Fruit fly (Drosophila melanogaster) whole organism, embryonic: ENCODE data around the gene Mipp2.

Source experiments
- Atf6 ChIP-seq: fragments of 200-800 bp; sonication (Bioruptor generic); IDR thresholded peaks from 2 replicates; pipeline ENCODE4 v1.3.6; 2022; ENCODE audit warnings: missing biosample characterization, missing genetic modification characterization
- B-H1 ChIP-seq: fragments of 200-800 bp; sonication (Bioruptor generic); IDR thresholded peaks from 3 replicates; pipeline ENCODE4 v1.3.6; 2022; ENCODE audit warnings: missing biosample characterization, missing genetic modification characterization
- CG10147 ChIP-seq: fragments of 200-800 bp; sonication (Bioruptor generic); optimal IDR thresholded peaks from 2 replicates; lab custom pipeline; 2019; ENCODE audit warnings: missing biosample characterization, mild to moderate bottlenecking, missing genetic modification characterization, moderate library complexity
- CG11247 ChIP-seq: fragments of 200-800 bp; sonication (Bioruptor generic); IDR thresholded peaks from 2 replicates; pipeline ENCODE4 v1.3.6; 2022; ENCODE audit warnings: missing biosample characterization, missing genetic modification characterization
- CG11695 ChIP-seq: fragments of 200-800 bp; sonication (Bioruptor generic); IDR thresholded peaks from 3 replicates; pipeline ENCODE4 v1.3.6; 2022; ENCODE audit warnings: missing biosample characterization, missing genetic modification characterization
- CG13424 ChIP-seq: fragments of 200-800 bp; sonication (Bioruptor generic); optimal IDR thresholded peaks from 2 replicates; lab custom pipeline; 2019; ENCODE audit warnings: missing biosample characterization, mild to moderate bottlenecking, missing genetic modification characterization, moderate library complexity
- CG15696 ChIP-seq: fragments of 200-800 bp; sonication (Bioruptor generic); optimal IDR thresholded peaks from 2 replicates; lab custom pipeline; 2019; ENCODE audit warnings: missing biosample characterization, mild to moderate bottlenecking, missing genetic modification characterization, moderate library complexity
- CG18262 ChIP-seq: fragments of 200-800 bp; optimal IDR thresholded peaks from 3 replicates; lab custom pipeline; 2019; ENCODE audit warnings: missing biosample characterization, mild to moderate bottlenecking, missing genetic modification characterization, moderate library complexity
- CG18476 ChIP-seq: fragments of 200-800 bp; sonication (Bioruptor generic); optimal IDR thresholded peaks from 2 replicates; lab custom pipeline; 2016; ENCODE audit warnings: missing biosample characterization, mild to moderate bottlenecking, missing genetic modification characterization
- CG2712 ChIP-seq: fragments of 200-800 bp; optimal IDR thresholded peaks from 3 replicates; lab custom pipeline; 2019; ENCODE audit warnings: missing biosample characterization, mild to moderate bottlenecking, missing genetic modification characterization, moderate library complexity
- CG30403 ChIP-seq: fragments of 200-800 bp; sonication (Bioruptor generic); optimal IDR thresholded peaks from 3 replicates; lab custom pipeline; 2016; ENCODE audit warnings: missing biosample characterization, missing genetic modification characterization
- CG31224 ChIP-seq: fragments of 200-800 bp; sonication (Bioruptor generic); IDR thresholded peaks from 2 replicates; pipeline ENCODE4 v1.3.6; 2022; ENCODE audit warnings: missing biosample characterization, missing genetic modification characterization
- CG5953 ChIP-seq: fragments of 200-800 bp; sonication (Bioruptor generic); IDR thresholded peaks from 2 replicates; pipeline ENCODE4 v1.3.6; 2022; ENCODE audit warnings: missing biosample characterization, missing genetic modification characterization
- CG7556 ChIP-seq: fragments of 200-800 bp; sonication (Bioruptor generic); optimal IDR thresholded peaks from 2 replicates; lab custom pipeline; 2017; ENCODE audit warnings: missing biosample characterization, mild to moderate bottlenecking, missing genetic modification characterization
- CG7928 ChIP-seq: fragments of 200-800 bp; sonication (Bioruptor generic); optimal IDR thresholded peaks from 2 replicates; lab custom pipeline; 2017; ENCODE audit warnings: missing biosample characterization, mild to moderate bottlenecking, missing genetic modification characterization
- CG8388 ChIP-seq: fragments of 200-800 bp; sonication (Bioruptor generic); optimal IDR thresholded peaks from 2 replicates; lab custom pipeline; 2019; ENCODE audit warnings: missing biosample characterization, mild to moderate bottlenecking, missing genetic modification characterization, moderate library complexity
- CG9437 ChIP-seq: fragments of 200-800 bp; sonication (Bioruptor generic); optimal IDR thresholded peaks from 2 replicates; lab custom pipeline; 2018; ENCODE audit warnings: missing biosample characterization, mild to moderate bottlenecking, missing genetic modification characterization
- CG9727 ChIP-seq: fragments of 200-800 bp; sonication (Bioruptor generic); optimal IDR thresholded peaks from 3 replicates; lab custom pipeline; 2017; ENCODE audit warnings: missing biosample characterization, mild to moderate bottlenecking, missing genetic modification characterization
- D ChIP-seq, 2 experiments: fragments of 200-800 bp in 1 of 2; fragments of >200 bp in 1 of 2; sonication (Bioruptor generic) in 1 of 2; optimal IDR thresholded peaks; 2 replicates in 1 of 2; 3 replicates in 1 of 2; lab custom pipeline; 2017; ENCODE audit warnings: mild to moderate bottlenecking in 1 of 2, missing biosample characterization in 1 of 2, missing genetic modification characterization in 1 of 2, missing genetic modification reagents in 1 of 2
- ERR ChIP-seq: fragments of 200-800 bp; sonication (Bioruptor generic); optimal IDR thresholded peaks from 2 replicates; lab custom pipeline; 2016; ENCODE audit warnings: missing biosample characterization, missing genetic modification characterization
- Fer1 ChIP-seq: fragments of 200-800 bp; sonication (Bioruptor generic); optimal IDR thresholded peaks from 2 replicates; lab custom pipeline; 2017; ENCODE audit warnings: missing biosample characterization, mild to moderate bottlenecking, missing genetic modification characterization
- HLH3B ChIP-seq: fragments of 200-800 bp; sonication (Bioruptor generic); IDR thresholded peaks from 2 replicates; pipeline ENCODE4 v1.3.6; 2022; ENCODE audit warnings: missing biosample characterization, missing genetic modification characterization
- HLH54F ChIP-seq: fragments of 200-800 bp; sonication (Bioruptor generic); optimal IDR thresholded peaks from 3 replicates; lab custom pipeline; 2016; ENCODE audit warnings: missing biosample characterization, missing genetic modification characterization
- HmgZ ChIP-seq: fragments of 200-800 bp; sonication (Bioruptor generic); optimal IDR thresholded peaks from 2 replicates; lab custom pipeline; 2018; ENCODE audit warnings: missing biosample characterization, mild to moderate bottlenecking, missing genetic modification characterization
- Hr78 ChIP-seq, 2 experiments: fragments of 200-800 bp in 1 of 2; fragments of >200 bp in 1 of 2; sonication (Bioruptor generic) in 1 of 2; optimal IDR thresholded peaks; 2 replicates each; lab custom pipeline; 2017 to 2019; ENCODE audit warnings: missing biosample characterization in 2 of 2, missing genetic modification characterization in 2 of 2, mild to moderate bottlenecking in 1 of 2, moderate library complexity in 1 of 2
- MBD-R2 ChIP-seq: fragments of 200-800 bp; sonication (Bioruptor generic); IDR thresholded peaks from 2 replicates; pipeline ENCODE4 v1.3.6; 2022; ENCODE audit warnings: missing biosample characterization, missing genetic modification characterization
- Med ChIP-seq: fragments of 200-800 bp; sonication (Bioruptor generic); peaks from one replicate; lab custom pipeline; 2016; ENCODE audit warnings: missing biosample characterization, missing genetic modification characterization, mild to moderate bottlenecking, inconsistent platforms, moderate library complexity
- NFAT ChIP-seq: fragments of 200-800 bp; sonication (Bioruptor generic); IDR thresholded peaks from 2 replicates; pipeline ENCODE4 v1.3.6; 2022; ENCODE audit warnings: missing biosample characterization, missing genetic modification characterization
- Nf-YA ChIP-seq: fragments of 200-800 bp; sonication (Bioruptor generic); IDR thresholded peaks from 2 replicates; pipeline ENCODE4 v1.3.6; 2022; ENCODE audit warnings: missing biosample characterization, missing genetic modification characterization
- Sox100B ChIP-seq: fragments of 200-800 bp; sonication (Bioruptor generic); optimal IDR thresholded peaks from 3 replicates; lab custom pipeline; 2018; ENCODE audit warnings: missing biosample characterization, mild to moderate bottlenecking, missing genetic modification characterization
- Xbp1 ChIP-seq: fragments of 200-800 bp; sonication (Bioruptor generic); optimal IDR thresholded peaks from 3 replicates; lab custom pipeline; 2016; ENCODE audit warnings: missing biosample characterization, mild to moderate bottlenecking, missing genetic modification characterization
- ap ChIP-seq: fragments of 200-800 bp; sonication (Bioruptor generic); IDR thresholded peaks from 2 replicates; pipeline ENCODE4 v1.3.6; 2022; ENCODE audit warnings: missing biosample characterization, missing genetic modification characterization
- btn ChIP-seq: fragments of 200-800 bp; sonication (Bioruptor generic); optimal IDR thresholded peaks from 2 replicates; lab custom pipeline; 2016; ENCODE audit warnings: missing biosample characterization, missing genetic modification characterization
- cato ChIP-seq: fragments of 200-800 bp; sonication (Bioruptor generic); optimal IDR thresholded peaks from 2 replicates; lab custom pipeline; 2016; ENCODE audit warnings: missing biosample characterization, missing genetic modification characterization, borderline replicate concordance
- chm ChIP-seq: fragments of 200-800 bp; sonication (Bioruptor generic); IDR thresholded peaks from 2 replicates; pipeline ENCODE4 v1.3.6; 2022; ENCODE audit warnings: missing biosample characterization, missing genetic modification characterization
- dysf ChIP-seq: fragments of 200-800 bp; sonication (Bioruptor generic); IDR thresholded peaks from 3 replicates; pipeline ENCODE4 v1.3.6; 2022; ENCODE audit warnings: missing biosample characterization, missing genetic modification characterization
- gsb-n ChIP-seq: fragments of 200-800 bp; sonication (Bioruptor generic); optimal IDR thresholded peaks from 3 replicates; lab custom pipeline; 2018; ENCODE audit warnings: missing biosample characterization, mild to moderate bottlenecking, missing genetic modification characterization
- nerfin-1 ChIP-seq: fragments of 200-800 bp; sonication (Bioruptor generic); optimal IDR thresholded peaks from 3 replicates; lab custom pipeline; 2019; ENCODE audit warnings: missing biosample characterization, mild to moderate bottlenecking, missing genetic modification characterization, moderate library complexity
- pho ChIP-seq: fragments of 200-800 bp; sonication (Bioruptor generic); optimal IDR thresholded peaks from 2 replicates; lab custom pipeline; 2016; ENCODE audit warnings: missing biosample characterization, missing genetic modification characterization
- prd ChIP-seq, 3 experiments: fragments of >200 bp in 2 of 3; fragments of 200-800 bp in 1 of 3; sonication (Bioruptor generic) in 1 of 3; optimal IDR thresholded peaks in 2 of 3; IDR thresholded peaks in 1 of 3; 2 replicates in 2 of 3; 3 replicates in 1 of 3; pipeline versions ENCODE4 v1.3.6 to Lab custom; 2017 to 2022; ENCODE audit warnings: missing biosample characterization in 1 of 3, missing genetic modification characterization in 1 of 3
- ranshi ChIP-seq: fragments of 200-800 bp; sonication (Bioruptor generic); IDR thresholded peaks from 2 replicates; pipeline ENCODE4 v1.3.6; 2022; ENCODE audit warnings: missing biosample characterization, missing genetic modification characterization
- repo ChIP-seq: fragments of 200-800 bp; sonication (Bioruptor generic); optimal IDR thresholded peaks from 2 replicates; lab custom pipeline; 2016; ENCODE audit warnings: missing biosample characterization, missing genetic modification characterization
- rib ChIP-seq: fragments of 200-800 bp; sonication (Bioruptor generic); IDR thresholded peaks from 2 replicates; pipeline ENCODE4 v1.3.6; 2022; ENCODE audit warnings: missing biosample characterization, missing genetic modification characterization
- run ChIP-seq: fragments of 200-800 bp; sonication (Bioruptor generic); optimal IDR thresholded peaks from 3 replicates; lab custom pipeline; 2018; ENCODE audit warnings: missing biosample characterization, mild to moderate bottlenecking, missing genetic modification characterization
- scrt ChIP-seq: fragments of 200-800 bp; sonication (Bioruptor generic); optimal IDR thresholded peaks from 2 replicates; lab custom pipeline; 2018; ENCODE audit warnings: missing biosample characterization, mild to moderate bottlenecking, missing genetic modification characterization, moderate library complexity
- stc ChIP-seq: fragments of 200-800 bp; sonication (Bioruptor generic); IDR thresholded peaks from 2 replicates; pipeline ENCODE4 v1.3.6; 2022; ENCODE audit warnings: missing biosample characterization, missing genetic modification characterization
- unpg ChIP-seq: fragments of 200-800 bp; sonication (Bioruptor generic); optimal IDR thresholded peaks from 3 replicates; lab custom pipeline; 2018; ENCODE audit warnings: missing biosample characterization, mild to moderate bottlenecking, missing genetic modification characterization, moderate library complexity
- vnd ChIP-seq: fragments of 200-800 bp; sonication (Bioruptor generic); IDR thresholded peaks from 3 replicates; pipeline ENCODE4 v1.3.6; 2022; ENCODE audit warnings: missing biosample characterization, missing genetic modification characterization; ENCODE audit not compliant: partially characterized antibody

The Mipp2 gene

DNA sequence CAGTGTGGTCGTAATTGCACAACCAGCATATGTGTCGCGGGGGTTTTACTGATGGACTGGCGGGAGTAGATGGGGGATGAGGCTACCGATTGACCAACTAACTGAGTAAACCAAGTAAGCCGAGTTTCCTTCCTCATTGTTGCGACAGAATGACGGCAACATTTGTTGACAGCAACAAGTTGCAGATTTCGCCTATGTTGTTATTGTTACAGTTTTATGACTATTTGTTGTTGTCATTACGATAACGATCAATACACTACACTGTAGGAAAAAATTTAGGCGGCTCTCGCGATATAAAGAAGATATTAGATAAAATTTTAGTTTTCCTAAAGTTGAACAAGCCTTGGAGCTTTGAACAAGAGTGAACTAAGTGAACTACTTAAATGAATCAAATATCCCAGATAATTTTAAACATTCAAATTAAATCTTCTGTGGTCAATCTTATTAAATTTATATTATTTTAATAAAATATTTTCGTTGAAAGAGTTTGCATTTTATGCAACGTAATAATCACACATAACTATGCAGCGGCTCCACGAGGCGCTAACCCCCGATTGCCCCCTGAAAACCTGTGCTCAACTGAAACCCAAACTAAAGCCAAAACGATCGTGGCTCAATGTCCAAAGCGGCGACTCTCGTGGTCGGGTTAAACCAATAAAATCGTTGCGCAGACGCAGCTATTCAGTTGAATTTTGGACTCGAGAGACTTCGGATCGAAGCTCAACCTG lies 23.8 kb downstream of the Mipp2 start, which contains the start of gene CG5928 (continued):
- TF ChIP-seq dysf (GFP tag; lab: Robert Waterston, UW) (peak; percentile 44; the same call in 2 of the 3 replicates), nerfin-1 (tag; lab: Kevin White, UChicago) (peak; percentile 5), rib (GFP tag; lab: Robert Waterston, UW) (no peak), unpg (GFP tag; lab: Kevin White, UChicago) (peak; percentile 10), repo (no peak), NFAT (GFP tag; lab: Robert Waterston, UW) (no peak), stc (GFP tag; lab: Robert Waterston, UW) (peak; percentile 52; the same call in 1 of the 2 replicates), CG2712 (tag; lab: Kevin White, UChicago) (peak; percentile 43), gsb-n (tag; lab: Kevin White, UChicago) (no peak), HLH54F (GFP tag; lab: Kevin White, UChicago) (no peak), ap (0 out of 2 replicates have a peak, but pooled peaks have one; percentile 22), MBD-R2 (GFP tag; lab: Robert Waterston, UW) (no peak), prd (optimal IDR thresholded peaks at IDR 0.05; lab: Kevin White, UChicago) (no peak), prd (GFP tag; IDR thresholded peaks at IDR 0.05; lab: Robert Waterston, UW) (peak; percentile 54; the same call in 1 of the 3 replicates), CG11247 (GFP tag; lab: Robert Waterston, UW) (no peak), CG15696 (tag; lab: Kevin White, UChicago) (no peak), ERR (GFP tag; lab: Kevin White, UChicago) (no peak), CG10147 (peak; percentile 47), CG30403 (GFP tag; lab: Kevin White, UChicago) (peak; percentile 35), CG9727 (GFP tag; lab: Kevin White, UChicago) (no peak), CG7556 (GFP tag; lab: Kevin White, UChicago) (peak; percentile 36), CG18476 (GFP tag; lab: Kevin White, UChicago) (peak; percentile 13), CG9437 (GFP tag; lab: Kevin White, UChicago) (peak; percentile 15), CG11695 (peak; percentile 48; the same call in 2 of the 3 replicates), HmgZ (no peak), Fer1 (peak; percentile 48), CG7928 (no peak), CG8388 (GFP tag; lab: Kevin White, UChicago) (peak; percentile 16), D (optimal IDR thresholded peaks at IDR 0.05; lab: Kevin White, UChicago) (no peak), D (GFP tag; optimal IDR thresholded peaks at IDR 0.05; lab: Kevin White, UChicago) (no peak), Nf-YA (GFP tag; lab: Robert Waterston, UW) (no peak), HLH3B (GFP tag; lab: Robert Waterston, UW) (peak; percentile 50; the same call in 1 of the 2 replicates), CG18262 (tag; lab: Kevin White, UChicago) (peak; percentile 40), Atf6 (GFP tag; lab: Robert Waterston, UW) (peak; percentile 21; the same call in 1 of the 2 replicates), ranshi (GFP tag; lab: Robert Waterston, UW) (0 out of 2 replicates have a peak, but pooled peaks have one; percentile 14), cato (GFP tag; lab: Kevin White, UChicago) (no peak), scrt (GFP tag; lab: Kevin White, UChicago) (peak; percentile 8), run (tag; lab: Kevin White, UChicago) (no peak), CG13424 (peak; percentile 58), Hr78 (GFP tag; optimal IDR thresholded peaks at IDR 0.05; lab: Kevin White, UChicago) (no peak), Xbp1 (peak; percentile 25), CG5953 (GFP tag; lab: Robert Waterston, UW) (no peak), Sox100B (peak; percentile 62), Med (GFP tag; lab: Kevin White, UChicago) (peak; percentile 16), vnd (GFP tag; lab: Robert Waterston, UW) (no peak), pho (GFP tag; lab: Kevin White, UChicago) (no peak), chm (no peak), CG31224 (GFP tag; lab: Robert Waterston, UW) (no peak), btn (no peak), B-H1 (no peak)
